Worm (Caenorhabditis elegans) whole organism, L2 larva: Measurements from ENCODE around the gene F28H6.7.

Experiments used
- C34F6.9 ChIP-seq: fragments of 150-350 bp; optimal IDR thresholded peaks from 2 replicates; lab custom pipeline; 2014; ENCODE audit warnings: missing biosample characterization, missing genetic modification characterization
- aly-2 ChIP-seq: fragments of 150-350 bp; optimal IDR thresholded peaks from 2 replicates; lab custom pipeline; 2014; ENCODE audit warnings: missing biosample characterization, missing genetic modification characterization
- ama-1 ChIP-seq: fragments of 150-350 bp; optimal IDR thresholded peaks from 2 replicates; lab custom pipeline; 2018; ENCODE audit warnings: inconsistent platforms
- ceh-16 ChIP-seq: fragments of 150-350 bp; optimal IDR thresholded peaks from 2 replicates; lab custom pipeline; 2014; ENCODE audit warnings: missing biosample characterization, missing genetic modification characterization
- ceh-82 ChIP-seq: fragments of 150-350 bp; optimal IDR thresholded peaks from 2 replicates; lab custom pipeline; 2014; ENCODE audit warnings: missing biosample characterization, missing genetic modification characterization
- lin-39 ChIP-seq: fragments of 150-350 bp; optimal IDR thresholded peaks from 2 replicates; lab custom pipeline; 2014; ENCODE audit warnings: missing biosample characterization, missing genetic modification reagents, missing genetic modification characterization
- lsy-2 ChIP-seq, 2 experiments: fragments of 150-350 bp in 1 of 2; sonication (generic microtip) in 1 of 2; optimal IDR thresholded peaks; 2 replicates each; lab custom pipeline; 2014 to 2017; ENCODE audit warnings: missing biosample characterization in 2 of 2, missing genetic modification characterization in 2 of 2
- mab-5 ChIP-seq: fragments of 150-350 bp; optimal IDR thresholded peaks from 2 replicates; lab custom pipeline; 2014; ENCODE audit warnings: missing biosample characterization, missing genetic modification characterization
- nhr-12 ChIP-seq: fragments of 150-350 bp; optimal IDR thresholded peaks from 2 replicates; lab custom pipeline; 2014; ENCODE audit warnings: missing biosample characterization, missing genetic modification characterization
- nhr-77 ChIP-seq: fragments of 150-350 bp; optimal IDR thresholded peaks from 2 replicates; lab custom pipeline; 2014; ENCODE audit warnings: missing biosample characterization, missing genetic modification characterization
- sma-3 ChIP-seq: sonication (generic microtip); optimal IDR thresholded peaks from 2 replicates; lab custom pipeline; 2016; ENCODE audit warnings: missing genetic modification reagents, missing genetic modification characterization, missing compliant biosample characterization
- unc-39 ChIP-seq: fragments of 150-350 bp; optimal IDR thresholded peaks from 2 replicates; lab custom pipeline; 2014; ENCODE audit warnings: missing biosample characterization, missing genetic modification characterization
- ztf-4 ChIP-seq: fragments of 150-350 bp; optimal IDR thresholded peaks from 2 replicates; lab custom pipeline; 2014; ENCODE audit warnings: missing biosample characterization, missing genetic modification characterization

DNA sequence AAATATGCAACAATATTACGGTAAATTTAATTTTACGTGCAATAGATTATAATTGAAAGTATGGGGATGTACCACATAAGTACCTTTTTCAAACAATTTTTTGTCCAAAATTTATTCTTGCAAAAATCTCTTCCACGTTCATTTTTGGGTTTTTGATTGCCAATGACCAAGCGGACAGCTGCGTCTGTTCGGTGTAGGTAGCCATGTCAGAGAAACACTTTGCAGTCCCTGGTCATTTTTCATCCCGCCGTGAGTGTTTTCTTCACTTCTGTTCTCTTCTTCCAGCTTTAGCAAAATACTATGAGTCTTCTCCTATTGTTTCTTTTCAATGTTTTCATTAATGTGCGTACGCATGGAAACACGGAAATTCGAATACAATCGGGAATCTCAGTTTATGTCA is 25.8 kb upstream of the F28H6.7 start, which contains the start of gene dsl-4:
- TF ChIP-seq lsy-2 (tag; optimal IDR thresholded peaks at IDR 0.05; lab: Kevin White, UChicago) = no peak
- no peak for TF ChIP-seq ztf-4
- no peak for TF ChIP-seq ceh-82 (tag; lab: Kevin White, UChicago)
- no peak for TF ChIP-seq lin-39 (tag; lab: Kevin White, UChicago)
- TF ChIP-seq mab-5 = no peak
- TF ChIP-seq sma-3 (GFP tag; lab: Kevin White, UChicago) = no peak
- TF ChIP-seq aly-2 (tag; lab: Kevin White, UChicago) = no peak
- TF ChIP-seq nhr-12 (tag; lab: Kevin White, UChicago) = no peak
- no peak for TF ChIP-seq unc-39
- TF ChIP-seq C34F6.9 (tag; lab: Kevin White, UChicago) = no peak
- TF ChIP-seq ceh-16 (tag; lab: Kevin White, UChicago) = no peak
- TF ChIP-seq nhr-77 (tag; lab: Kevin White, UChicago) = no peak
- TF ChIP-seq ama-1 (lab: Kevin White, UChicago) = no peak
